Worm (Caenorhabditis elegans) whole organism, L4 larva: ENCODE measurements around the gene C28F5.1.

Experiments
- Y48G9A.11 ChIP-seq: fragments of 200-800 bp; sonication (Bioruptor generic); IDR thresholded peaks from 2 replicates; pipeline ENCODE4 v1.3.6; 2022; ENCODE audit warnings: missing genetic modification reagents, missing genetic modification characterization, missing compliant biosample characterization
- ama-1 ChIP-seq: fragments of 150-350 bp; optimal IDR thresholded peaks from 2 replicates; lab custom pipeline; 2014; ENCODE audit warnings: inconsistent platforms, mixed read lengths
- ceh-44 ChIP-seq: fragments of 200-800 bp; sonication (Bioruptor generic); IDR thresholded peaks from 2 replicates; pipeline ENCODE4 v1.3.6; 2022; ENCODE audit warnings: missing genetic modification reagents, missing genetic modification characterization, missing compliant biosample characterization
- dpl-1 ChIP-seq: fragments of 150-350 bp; optimal IDR thresholded peaks from 2 replicates; lab custom pipeline; 2014; ENCODE audit warnings: missing biosample characterization, missing genetic modification reagents, missing genetic modification characterization
- fos-1 ChIP-seq: fragments of 150-350 bp; optimal IDR thresholded peaks from 2 replicates; lab custom pipeline; 2014; ENCODE audit warnings: missing biosample characterization, missing genetic modification characterization
- lsy-2 ChIP-seq, 2 experiments: fragments of 150-350 bp in 1 of 2; sonication (generic microtip) in 1 of 2; optimal IDR thresholded peaks; 2 replicates each; lab custom pipeline; 2014 to 2017; ENCODE audit warnings: missing biosample characterization in 2 of 2, missing genetic modification characterization in 2 of 2
- madf-9 ChIP-seq: fragments of 200-800 bp; sonication (Bioruptor generic); conservative IDR thresholded peaks from 2 replicates; pipeline ENCODE4 v1.3.6; 2022; ENCODE audit warnings: missing genetic modification reagents, missing genetic modification characterization, missing compliant biosample characterization
- mes-2 ChIP-seq: sonication (generic microtip); optimal IDR thresholded peaks from 2 replicates; lab custom pipeline; 2016; ENCODE audit warnings: missing genotype, mild to moderate bottlenecking, missing genetic modification characterization, missing compliant biosample characterization; ENCODE audit not compliant: poor library complexity, severe bottlenecking
- nhr-10 ChIP-seq: fragments of 150-350 bp; optimal IDR thresholded peaks from 2 replicates; lab custom pipeline; 2014; ENCODE audit warnings: missing biosample characterization, missing genetic modification characterization
- nhr-41 ChIP-seq: fragments of 200-800 bp; sonication (Bioruptor generic); IDR thresholded peaks from 2 replicates; pipeline ENCODE4 v1.3.6; 2022; ENCODE audit warnings: missing genetic modification reagents, missing genetic modification characterization, missing compliant biosample characterization
- nhr-6 ChIP-seq: fragments of 150-350 bp; optimal IDR thresholded peaks from 2 replicates; lab custom pipeline; 2014; ENCODE audit warnings: missing biosample characterization, missing genetic modification characterization
- nhr-76 ChIP-seq: fragments of 150-350 bp; optimal IDR thresholded peaks from 2 replicates; lab custom pipeline; 2014; ENCODE audit warnings: missing biosample characterization, missing genetic modification characterization
- unc-39 ChIP-seq: sonication (generic microtip); optimal IDR thresholded peaks from 2 replicates; lab custom pipeline; 2017; ENCODE audit warnings: missing biosample characterization, missing genetic modification characterization

ce11 chrII:7478487-7479234 lies 26.4 kb upstream of the C28F5.1 start, which contains the start of the genes aka-1 and ubc-6:
- TF ChIP-seq fos-1 (no peak), dpl-1 (GFP tag; lab: Kevin White, UChicago) (peak; percentile 63), madf-9 (peak; percentile 91), ama-1 (no peak), nhr-6 (peak; percentile 22), unc-39 (tag; lab: Kevin White, UChicago) (no peak), mes-2 (peak; percentile 78), nhr-41 (GFP tag; lab: Robert Waterston, UW) (peak; percentile 61; the same call in 1 of the 2 replicates), ceh-44 (GFP tag; lab: Robert Waterston, UW) (peak; percentile 88), Y48G9A.11 (peak; percentile 90), nhr-76 (tag; lab: Kevin White, UChicago) (peak; percentile 8), nhr-10 (tag; lab: Kevin White, UChicago) (peak; percentile 56), lsy-2 (tag; optimal IDR thresholded peaks at IDR 0.05; lab: Kevin White, UChicago) (peak; percentile 72 to 86)
